Worm (Caenorhabditis elegans) whole organism, midembryonic: Measurements from ENCODE around the gene str-233.
A peak's percentile ranks its signal among the peaks of the same experiment; 100 is the strongest.

Experiments
- T22C8.4 ChIP-seq: fragments of 200-800 bp; sonication (Bioruptor generic); IDR thresholded peaks from 2 replicates; pipeline ENCODE4 v1.3.6; 2022; ENCODE audit warnings: missing genetic modification characterization, missing compliant biosample characterization
- cog-1 ChIP-seq: sonication (generic microtip); optimal IDR thresholded peaks from 2 replicates; lab custom pipeline; 2016; ENCODE audit warnings: missing genetic modification characterization, missing compliant biosample characterization
- flt-1 ChIP-seq: fragments of 200-800 bp; sonication (Bioruptor generic); IDR thresholded peaks from 2 replicates; pipeline ENCODE4 v1.3.6; 2022; ENCODE audit warnings: missing genetic modification characterization, missing compliant biosample characterization
- klf-2 ChIP-seq: fragments of 200-800 bp; sonication (Bioruptor generic); conservative IDR thresholded peaks from 2 replicates; pipeline ENCODE4 v1.3.6; 2022; ENCODE audit warnings: missing genetic modification reagents, missing genetic modification characterization, missing compliant biosample characterization
- med-1 ChIP-seq: sonication (generic microtip); optimal IDR thresholded peaks from 2 replicates; lab custom pipeline; 2017; ENCODE audit warnings: missing genetic modification characterization, mild to moderate bottlenecking, missing compliant biosample characterization, antibody characterized with exemption, missing genetic modification reagents; ENCODE audit not compliant: insufficient read depth
- ref-1 ChIP-seq: fragments of 200-800 bp; sonication (Bioruptor generic); conservative IDR thresholded peaks from 2 replicates; pipeline ENCODE4 v1.3.6; 2022; ENCODE audit warnings: missing genetic modification reagents, missing genetic modification characterization, missing compliant biosample characterization
- tab-1 ChIP-seq: fragments of 200-800 bp; sonication (Bioruptor generic); IDR thresholded peaks from 2 replicates; pipeline ENCODE4 v1.3.6; 2022; ENCODE audit warnings: missing genetic modification characterization, missing compliant biosample characterization
- ztf-23 ChIP-seq: fragments of 200-800 bp; sonication (Bioruptor generic); IDR thresholded peaks from 2 replicates; pipeline ENCODE4 v1.3.6; 2022; ENCODE audit warnings: missing genetic modification reagents, missing genetic modification characterization, missing compliant biosample characterization
- ztf-29 ChIP-seq: fragments of 200-800 bp; sonication (Bioruptor generic); IDR thresholded peaks from 2 replicates; pipeline ENCODE4 v1.3.6; 2022; ENCODE audit warnings: missing genetic modification reagents, missing genetic modification characterization, missing compliant biosample characterization

str-233 gene

ce11 chrV:16043686-16044085 is 34.2 kb upstream of the str-233 start:
- TF ChIP-seq tab-1 (GFP tag; lab: Robert Waterston, UW) (no peak), med-1 (GFP tag; lab: Kevin White, UChicago) (no peak)

DNA sequence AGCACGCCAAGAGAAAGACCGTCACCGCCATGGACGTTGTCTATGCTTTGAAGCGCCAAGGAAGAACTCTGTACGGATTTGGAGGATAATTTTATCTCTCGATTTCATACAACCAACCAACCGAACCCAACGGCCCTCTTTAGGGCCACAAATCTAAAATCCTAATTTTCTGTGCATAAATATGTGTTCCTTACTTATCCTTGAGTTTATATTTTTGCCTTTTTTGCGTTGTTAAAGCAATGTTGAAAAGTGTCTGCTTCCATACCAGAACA is 33.2 kb upstream of the str-233 start:
- TF ChIP-seq tab-1 (GFP tag; lab: Robert Waterston, UW) (no peak), T22C8.4 (GFP tag; lab: Robert Waterston, UW) (no peak), med-1 (GFP tag; lab: Kevin White, UChicago) (no peak), klf-2 (no peak), cog-1 (tag; lab: Kevin White, UChicago) (no peak), ztf-23 (GFP tag; lab: Robert Waterston, UW) (no peak), flt-1 (no peak; the same call in 1 of the 2 replicates), ztf-29 (GFP tag; lab: Robert Waterston, UW) (no peak)

- TF ChIP-seq flt-1 (peak; percentile 81), klf-2 (0 out of 2 replicates have a peak, but pooled peaks have one; percentile 3), ztf-23 (GFP tag; lab: Robert Waterston, UW) (0 out of 2 replicates have a peak, but pooled peaks have one; percentile 35)
Observed at ce11 chrV:16041925-16042742, 32.7 kb upstream of the str-233 start, which contains the start of the genes his-2 and his-1. Gene his-2, minus strand, starts transcription at chrV:16042283. Gene his-1, plus strand, starts transcription at chrV:16042520.

DNA sequence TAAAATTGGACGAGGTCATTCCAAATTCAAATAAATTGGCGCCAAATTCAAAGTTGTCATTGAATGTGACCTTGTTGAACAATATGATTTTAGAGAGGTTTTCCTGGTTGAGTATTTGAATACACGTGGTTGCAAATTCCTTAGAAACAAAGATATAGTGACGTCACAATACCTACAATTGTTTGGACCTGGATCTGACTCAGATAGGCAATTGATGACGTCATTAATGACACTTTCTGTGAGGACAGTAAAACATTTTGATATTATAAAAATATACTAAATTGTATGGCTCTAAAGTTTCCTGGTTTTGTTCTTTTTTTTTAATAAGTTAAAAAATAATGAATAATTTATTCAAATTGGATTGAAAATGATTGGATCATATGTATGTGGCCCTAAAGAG is 31.9 kb upstream of the str-233 start:
- TF ChIP-seq T22C8.4 (GFP tag; lab: Robert Waterston, UW) = no peak
- no peak for TF ChIP-seq ref-1 (GFP tag; lab: Robert Waterston, UW)
- TF ChIP-seq flt-1 = no peak
- TF ChIP-seq cog-1 (tag; lab: Kevin White, UChicago) = no peak
- TF ChIP-seq ztf-23 (GFP tag; lab: Robert Waterston, UW) = no peak
- TF ChIP-seq med-1 (GFP tag; lab: Kevin White, UChicago) = no peak
- no peak for TF ChIP-seq tab-1 (GFP tag; lab: Robert Waterston, UW)
- TF ChIP-seq ztf-29 (GFP tag; lab: Robert Waterston, UW) = no peak
- no peak for TF ChIP-seq klf-2

ce11 chrV:16040848-16041247 is 31.4 kb upstream of the str-233 start:
- peak; percentile 25 for TF ChIP-seq flt-1

DNA sequence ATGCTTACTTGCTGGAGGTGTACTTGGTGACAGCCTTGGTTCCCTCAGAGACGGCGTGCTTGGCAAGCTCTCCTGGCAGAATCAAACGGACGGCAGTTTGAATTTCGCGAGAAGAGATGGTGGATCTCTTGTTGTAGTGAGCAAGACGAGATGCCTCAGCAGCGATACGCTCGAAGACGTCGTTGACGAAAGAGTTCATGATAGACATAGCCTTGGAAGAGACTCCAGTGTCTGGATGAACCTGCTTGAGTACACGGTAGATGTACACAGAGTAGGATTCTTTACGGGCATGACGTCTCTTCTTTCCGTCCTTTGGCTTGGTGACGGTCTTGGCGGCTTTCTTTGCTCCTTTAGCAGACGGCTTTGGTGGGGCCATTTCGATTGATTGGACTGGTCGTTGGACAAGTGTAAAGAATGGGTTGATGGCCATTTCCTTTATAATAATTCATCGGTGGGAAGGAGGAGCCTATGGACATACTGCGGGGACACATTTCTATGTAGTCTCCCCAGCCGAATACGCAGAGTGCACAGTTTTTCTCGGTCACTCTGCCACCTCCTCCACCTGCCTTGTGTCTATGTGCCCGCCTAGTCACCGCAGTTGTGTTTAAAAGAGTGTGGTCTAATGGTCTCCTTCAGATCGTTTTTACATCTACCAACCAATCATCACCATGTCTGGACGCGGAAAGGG is 30.8 kb upstream of the str-233 start, which contains the start of the genes his-4 and his-3:
Gene his-4 (minus strand): TSS at position 376 of the 688 bp plus-strand sequence.
Gene his-3 (plus strand): TSS at position 669 of the 688 bp plus-strand sequence.
- TF ChIP-seq T22C8.4 (GFP tag; lab: Robert Waterston, UW) = peak; percentile 12; the same call in 1 of the 2 replicates
- TF ChIP-seq ref-1 (GFP tag; lab: Robert Waterston, UW) = 0 out of 2 replicates have a peak, but pooled peaks have one; percentile 7
- peak; percentile 31 for TF ChIP-seq cog-1 (tag; lab: Kevin White, UChicago)
- TF ChIP-seq flt-1 = peak; percentile 64; the same call in 1 of the 2 replicates
- peak; percentile 76 for TF ChIP-seq ztf-29 (GFP tag; lab: Robert Waterston, UW)

DNA sequence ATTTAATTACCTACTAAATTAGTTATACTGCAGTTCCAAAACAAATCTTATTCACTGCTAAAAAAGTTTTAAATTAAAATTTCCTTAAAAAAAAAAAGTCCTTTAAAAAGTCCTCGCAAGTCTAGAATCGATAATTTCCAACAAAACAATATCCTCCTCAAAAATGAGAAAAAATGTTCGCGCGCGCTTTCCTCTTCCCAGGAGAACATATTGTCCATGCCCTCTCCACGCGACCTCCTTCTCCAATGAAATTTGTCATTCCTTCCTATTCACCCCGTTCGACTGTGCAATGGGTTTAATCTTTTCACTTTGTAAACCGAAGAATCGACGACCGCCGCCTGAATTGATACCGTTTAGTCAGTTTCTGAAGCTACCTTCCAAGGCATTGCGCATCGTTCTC is 26.7 kb upstream of the str-233 start, which contains the start of gene T10C6.10:
Gene T10C6.10 (plus strand): TSS at position 248 of the 400 bp plus-strand sequence.
- TF ChIP-seq ztf-23 (GFP tag; lab: Robert Waterston, UW) = no peak
- TF ChIP-seq med-1 (GFP tag; lab: Kevin White, UChicago) = no peak
- TF ChIP-seq ztf-29 (GFP tag; lab: Robert Waterston, UW) = no peak
- no peak for TF ChIP-seq klf-2
- TF ChIP-seq cog-1 (tag; lab: Kevin White, UChicago) = no peak
- TF ChIP-seq tab-1 (GFP tag; lab: Robert Waterston, UW) = no peak
- no peak for TF ChIP-seq flt-1
- TF ChIP-seq ref-1 (GFP tag; lab: Robert Waterston, UW) = no peak
- TF ChIP-seq T22C8.4 (GFP tag; lab: Robert Waterston, UW) = no peak

- TF ChIP-seq med-1 (GFP tag; lab: Kevin White, UChicago) = no peak
- no peak for TF ChIP-seq T22C8.4 (GFP tag; lab: Robert Waterston, UW)
- TF ChIP-seq klf-2 = no peak
- no peak for TF ChIP-seq tab-1 (GFP tag; lab: Robert Waterston, UW)
- no peak for TF ChIP-seq ref-1 (GFP tag; lab: Robert Waterston, UW)
Observed at ce11 chrV:16033491-16033890, 24.0 kb upstream of the str-233 start.

- no peak for TF ChIP-seq ztf-29 (GFP tag; lab: Robert Waterston, UW)
- no peak for TF ChIP-seq T22C8.4 (GFP tag; lab: Robert Waterston, UW)
- TF ChIP-seq cog-1 (tag; lab: Kevin White, UChicago) = no peak
- no peak for TF ChIP-seq tab-1 (GFP tag; lab: Robert Waterston, UW)
- no peak for TF ChIP-seq klf-2
- TF ChIP-seq ref-1 (GFP tag; lab: Robert Waterston, UW) = no peak
- TF ChIP-seq flt-1 = no peak
- TF ChIP-seq med-1 (GFP tag; lab: Kevin White, UChicago) = no peak
- TF ChIP-seq ztf-23 (GFP tag; lab: Robert Waterston, UW) = no peak
Observed at ce11 chrV:16032761-16033160, 23.3 kb upstream of the str-233 start, which contains the start of gene T10C6.16. Gene T10C6.16, minus strand, starts transcription at chrV:16033005.

DNA sequence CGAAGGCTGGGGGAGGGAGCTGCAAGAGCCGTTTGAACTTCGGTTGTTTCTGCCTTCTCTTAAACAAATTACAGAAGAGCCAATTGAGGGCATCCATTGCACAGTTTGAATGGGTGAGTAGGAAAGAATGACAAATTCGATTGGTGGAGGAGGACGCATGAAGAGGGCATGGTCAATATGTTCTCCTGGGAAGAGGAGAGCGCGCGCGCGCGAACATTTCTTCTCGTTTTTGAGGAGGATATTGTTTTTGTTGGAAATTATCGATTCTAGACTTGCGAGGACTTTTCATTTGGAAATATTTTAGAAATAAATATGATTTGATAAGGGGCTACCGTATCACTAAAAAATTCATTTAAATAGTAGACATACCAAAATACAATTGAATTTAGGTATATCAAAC is 22.1 kb upstream of the str-233 start, which contains the start of gene T10C6.7:
Gene T10C6.7 (minus strand): TSS at position 143 of the 400 bp plus-strand sequence.
- TF ChIP-seq klf-2 (no peak), tab-1 (GFP tag; lab: Robert Waterston, UW) (no peak), cog-1 (tag; lab: Kevin White, UChicago) (no peak), T22C8.4 (GFP tag; lab: Robert Waterston, UW) (no peak), ref-1 (GFP tag; lab: Robert Waterston, UW) (no peak), med-1 (GFP tag; lab: Kevin White, UChicago) (no peak), ztf-23 (GFP tag; lab: Robert Waterston, UW) (no peak), flt-1 (no peak), ztf-29 (GFP tag; lab: Robert Waterston, UW) (no peak)
